Fruit fly (Drosophila melanogaster) Kc167 (cell line): ENCODE measurements around the gene shd.

Experiments used
- Sin3A ChIP-seq: fragments of >200 bp; optimal IDR thresholded peaks from 2 replicates; lab custom pipeline; 2018; ENCODE audit warnings: missing external identifiers
- h ChIP-seq: fragments of >200 bp; optimal IDR thresholded peaks from 3 replicates; lab custom pipeline; 2018; ENCODE audit warnings: missing external identifiers
- ttk ChIP-seq: sonication (Bioruptor generic); optimal IDR thresholded peaks from 2 replicates; lab custom pipeline; 2017; ENCODE audit warnings: missing external identifiers

- TF ChIP-seq h (lab: Kevin White, UChicago) = no peak
- TF ChIP-seq Sin3A (lab: Kevin White, UChicago) = no peak
- TF ChIP-seq ttk = no peak
Measured at dm6 chr3L:14583803-14584202, 30.5 kb upstream of the shd start.
